Fruit fly (Drosophila melanogaster) whole organism, embryonic: ENCODE measurements around the gene CdGAPr.

Source experiments
- Ada2b ChIP-seq: fragments of 200-800 bp; sonication (Bioruptor generic); IDR thresholded peaks from 2 replicates; pipeline ENCODE4 v1.3.6; 2022; ENCODE audit warnings: missing biosample characterization, missing genetic modification characterization
- CG1024 ChIP-seq: fragments of 200-800 bp; sonication (Bioruptor generic); IDR thresholded peaks from 2 replicates; pipeline ENCODE4 v1.3.6; 2022; ENCODE audit warnings: missing biosample characterization, missing genetic modification characterization
- CG10979 ChIP-seq: fragments of 200-800 bp; sonication (Bioruptor generic); optimal IDR thresholded peaks from 2 replicates; lab custom pipeline; 2018; ENCODE audit warnings: missing biosample characterization, mild to moderate bottlenecking, missing genetic modification characterization, moderate library complexity
- CG11504 ChIP-seq: fragments of 200-800 bp; sonication (Bioruptor generic); optimal IDR thresholded peaks from 3 replicates; lab custom pipeline; 2019; ENCODE audit warnings: missing biosample characterization, mild to moderate bottlenecking, missing genetic modification characterization, moderate library complexity
- CG11723 ChIP-seq: fragments of 200-800 bp; sonication (Bioruptor generic); optimal IDR thresholded peaks from 2 replicates; lab custom pipeline; 2017; ENCODE audit warnings: missing biosample characterization, mild to moderate bottlenecking, missing genetic modification characterization
- CG12155 ChIP-seq: fragments of 200-800 bp; sonication (Bioruptor generic); optimal IDR thresholded peaks from 3 replicates; lab custom pipeline; 2016; ENCODE audit warnings: missing biosample characterization, missing genetic modification characterization
- CG12219 ChIP-seq: fragments of 200-800 bp; sonication (Bioruptor generic); optimal IDR thresholded peaks from 3 replicates; lab custom pipeline; 2018; ENCODE audit warnings: missing biosample characterization, mild to moderate bottlenecking, missing genetic modification characterization
- CG12769 ChIP-seq: fragments of 200-800 bp; sonication (Bioruptor generic); optimal IDR thresholded peaks from 2 replicates; lab custom pipeline; 2019; ENCODE audit warnings: missing biosample characterization, mild to moderate bottlenecking, missing genetic modification characterization, moderate library complexity
- CG14667 ChIP-seq: fragments of 200-800 bp; sonication (Bioruptor generic); IDR thresholded peaks from 2 replicates; pipeline ENCODE4 v1.3.6; 2022; ENCODE audit warnings: missing biosample characterization, missing genetic modification characterization
- CG17359 ChIP-seq: fragments of 200-800 bp; sonication (Bioruptor generic); optimal IDR thresholded peaks from 3 replicates; lab custom pipeline; 2018; ENCODE audit warnings: missing biosample characterization, mild to moderate bottlenecking, missing genetic modification characterization, moderate library complexity
- CG18476 ChIP-seq: fragments of 200-800 bp; sonication (Bioruptor generic); optimal IDR thresholded peaks from 2 replicates; lab custom pipeline; 2016; ENCODE audit warnings: missing biosample characterization, mild to moderate bottlenecking, missing genetic modification characterization
- CG2120 ChIP-seq: fragments of 200-800 bp; sonication (Bioruptor generic); optimal IDR thresholded peaks from 3 replicates; lab custom pipeline; 2016; ENCODE audit warnings: missing biosample characterization, missing genetic modification characterization
- CG2199 ChIP-seq: fragments of 200-800 bp; sonication (Bioruptor generic); IDR thresholded peaks from 3 replicates; pipeline ENCODE4 v1.3.6; 2022; ENCODE audit warnings: missing biosample characterization, missing genetic modification characterization
- CG2889 ChIP-seq: fragments of 200-800 bp; sonication (Bioruptor generic); IDR thresholded peaks from 3 replicates; pipeline ENCODE4 v1.3.6; 2022; ENCODE audit warnings: missing biosample characterization, missing genetic modification characterization
- CG3065 ChIP-seq: fragments of 200-800 bp; sonication (Bioruptor generic); optimal IDR thresholded peaks from 2 replicates; lab custom pipeline; 2016; ENCODE audit warnings: missing biosample characterization, missing genetic modification characterization
- CG31224 ChIP-seq: fragments of 200-800 bp; sonication (Bioruptor generic); IDR thresholded peaks from 2 replicates; pipeline ENCODE4 v1.3.6; 2022; ENCODE audit warnings: missing biosample characterization, missing genetic modification characterization
- CG6254 ChIP-seq: fragments of 200-800 bp; sonication (Bioruptor generic); optimal IDR thresholded peaks from 3 replicates; lab custom pipeline; 2017; ENCODE audit warnings: mild to moderate bottlenecking, missing biosample characterization, missing genetic modification reagents, missing genetic modification characterization
- CG6272 ChIP-seq: fragments of 200-800 bp; sonication (Bioruptor generic); IDR thresholded peaks from 2 replicates; pipeline ENCODE4 v1.3.6; 2022; ENCODE audit warnings: missing biosample characterization, missing genetic modification characterization
- CG7839 ChIP-seq: fragments of 200-800 bp; sonication (Bioruptor generic); optimal IDR thresholded peaks from 3 replicates; lab custom pipeline; 2018; ENCODE audit warnings: missing biosample characterization, mild to moderate bottlenecking, missing genetic modification characterization, moderate library complexity
- CG8388 ChIP-seq: fragments of 200-800 bp; sonication (Bioruptor generic); optimal IDR thresholded peaks from 2 replicates; lab custom pipeline; 2019; ENCODE audit warnings: missing biosample characterization, mild to moderate bottlenecking, missing genetic modification characterization, moderate library complexity
- CG9817 ChIP-seq: fragments of 200-800 bp; sonication (Bioruptor generic); optimal IDR thresholded peaks from 2 replicates; lab custom pipeline; 2018; ENCODE audit warnings: missing biosample characterization, mild to moderate bottlenecking, missing genetic modification characterization, moderate library complexity
- CG9932 ChIP-seq: fragments of 200-800 bp; sonication (Bioruptor generic); IDR thresholded peaks from 2 replicates; pipeline ENCODE4 v1.3.6; 2022; ENCODE audit warnings: missing biosample characterization, missing genetic modification characterization
- D ChIP-seq, 2 experiments: fragments of 200-800 bp in 1 of 2; fragments of >200 bp in 1 of 2; sonication (Bioruptor generic) in 1 of 2; optimal IDR thresholded peaks; 2 replicates in 1 of 2; 3 replicates in 1 of 2; lab custom pipeline; 2017; ENCODE audit warnings: mild to moderate bottlenecking in 1 of 2, missing biosample characterization in 1 of 2, missing genetic modification characterization in 1 of 2, missing genetic modification reagents in 1 of 2
- Fer2 ChIP-seq: fragments of 200-800 bp; sonication (Bioruptor generic); optimal IDR thresholded peaks from 2 replicates; lab custom pipeline; 2018; ENCODE audit warnings: missing biosample characterization, mild to moderate bottlenecking, missing genetic modification characterization, moderate library complexity
- Gug ChIP-seq: fragments of 200-800 bp; sonication (Bioruptor generic); IDR thresholded peaks from 4 replicates; pipeline ENCODE4 v1.3.6; 2022; ENCODE audit warnings: missing biosample characterization, missing genetic modification characterization
- NC2β ChIP-seq: fragments of 200-800 bp; sonication (Bioruptor generic); optimal IDR thresholded peaks from 2 replicates; lab custom pipeline; 2016; ENCODE audit warnings: missing biosample characterization, missing genetic modification characterization
- Nf-YB ChIP-seq: fragments of 200-800 bp; sonication (Bioruptor generic); optimal IDR thresholded peaks from 3 replicates; lab custom pipeline; 2019; ENCODE audit warnings: missing biosample characterization, mild to moderate bottlenecking, missing genetic modification characterization, moderate library complexity
- Ptx1 ChIP-seq: fragments of 200-800 bp; sonication (Bioruptor generic); IDR thresholded peaks from 2 replicates; pipeline ENCODE4 v1.3.6; 2022; ENCODE audit warnings: missing biosample characterization, missing genetic modification characterization
- ase ChIP-seq: fragments of 200-800 bp; sonication (Bioruptor generic); IDR thresholded peaks from 3 replicates; pipeline ENCODE4 v1.3.6; 2022; ENCODE audit warnings: missing biosample characterization, missing genetic modification characterization
- bbx ChIP-seq: fragments of 200-800 bp; sonication (Bioruptor generic); IDR thresholded peaks from 2 replicates; pipeline ENCODE4 v1.3.6; 2022; ENCODE audit warnings: missing biosample characterization, missing genetic modification characterization; ENCODE audit not compliant: partially characterized antibody
- caup ChIP-seq: fragments of 200-800 bp; sonication (Bioruptor generic); optimal IDR thresholded peaks from 3 replicates; lab custom pipeline; 2017; ENCODE audit warnings: missing biosample characterization, mild to moderate bottlenecking, missing genetic modification characterization, moderate library complexity; ENCODE audit not compliant: severe bottlenecking
- chinmo ChIP-seq: fragments of 200-800 bp; sonication (Bioruptor generic); IDR thresholded peaks from 4 replicates; pipeline ENCODE4 v1.3.6; 2022; ENCODE audit warnings: missing biosample characterization, missing genetic modification characterization; ENCODE audit not compliant: partially characterized antibody
- disco-r ChIP-seq: fragments of 200-800 bp; sonication (Bioruptor generic); optimal IDR thresholded peaks from 2 replicates; lab custom pipeline; 2016; ENCODE audit warnings: missing biosample characterization, missing genetic modification characterization
- dm ChIP-seq: fragments of 200-800 bp; sonication (Bioruptor generic); optimal IDR thresholded peaks from 3 replicates; lab custom pipeline; 2016; ENCODE audit warnings: missing biosample characterization, missing genetic modification characterization
- hb ChIP-seq: fragments of 200-800 bp; sonication (Bioruptor generic); IDR thresholded peaks from 3 replicates; pipeline ENCODE4 v1.3.6; 2022; ENCODE audit warnings: missing biosample characterization, missing genetic modification characterization; ENCODE audit not compliant: partially characterized antibody
- hkb ChIP-seq, 2 experiments: fragments of 200-800 bp in 1 of 2; fragments of >200 bp in 1 of 2; sonication (Bioruptor generic) in 1 of 2; IDR thresholded peaks in 1 of 2; optimal IDR thresholded peaks in 1 of 2; 2 replicates each; pipeline versions ENCODE4 v1.3.6 to Lab custom; 2017 to 2022; ENCODE audit warnings: missing biosample characterization in 1 of 2, missing genetic modification characterization in 1 of 2
- kay ChIP-seq: fragments of 200-800 bp; sonication (Bioruptor generic); optimal IDR thresholded peaks from 2 replicates; lab custom pipeline; 2016; ENCODE audit warnings: missing biosample characterization, missing genetic modification characterization
- nerfin-1 ChIP-seq: fragments of 200-800 bp; sonication (Bioruptor generic); optimal IDR thresholded peaks from 3 replicates; lab custom pipeline; 2019; ENCODE audit warnings: missing biosample characterization, mild to moderate bottlenecking, missing genetic modification characterization, moderate library complexity
- oc ChIP-seq: fragments of 200-800 bp; sonication (Bioruptor generic); optimal IDR thresholded peaks from 2 replicates; lab custom pipeline; 2018; ENCODE audit warnings: missing biosample characterization, mild to moderate bottlenecking, missing genetic modification characterization, moderate library complexity
- pfk ChIP-seq: fragments of 200-800 bp; sonication (Bioruptor generic); optimal IDR thresholded peaks from 2 replicates; lab custom pipeline; 2018; ENCODE audit warnings: missing biosample characterization, mild to moderate bottlenecking, missing genetic modification characterization, moderate library complexity
- pho ChIP-seq: fragments of 200-800 bp; sonication (Bioruptor generic); optimal IDR thresholded peaks from 2 replicates; lab custom pipeline; 2016; ENCODE audit warnings: missing biosample characterization, missing genetic modification characterization
- pros ChIP-seq: fragments of 200-800 bp; sonication (Bioruptor generic); optimal IDR thresholded peaks from 3 replicates; lab custom pipeline; 2019; ENCODE audit warnings: missing biosample characterization, mild to moderate bottlenecking, missing genetic modification characterization, moderate library complexity
- ranshi ChIP-seq: fragments of 200-800 bp; sonication (Bioruptor generic); IDR thresholded peaks from 2 replicates; pipeline ENCODE4 v1.3.6; 2022; ENCODE audit warnings: missing biosample characterization, missing genetic modification characterization
- schlank ChIP-seq: fragments of 200-800 bp; sonication (Bioruptor generic); optimal IDR thresholded peaks from 2 replicates; lab custom pipeline; 2018; ENCODE audit warnings: missing biosample characterization, mild to moderate bottlenecking, missing genetic modification characterization
- seq ChIP-seq: fragments of 200-800 bp; sonication (Bioruptor generic); IDR thresholded peaks from 2 replicates; pipeline ENCODE4 v1.3.6; 2022; ENCODE audit warnings: missing biosample characterization, missing genetic modification characterization
- shn ChIP-seq: fragments of 200-800 bp; sonication (Bioruptor generic); optimal IDR thresholded peaks from 3 replicates; lab custom pipeline; 2016; ENCODE audit warnings: missing biosample characterization, missing genetic modification characterization
- sna ChIP-seq: fragments of 200-800 bp; sonication (Bioruptor generic); IDR thresholded peaks from 2 replicates; pipeline ENCODE4 v1.3.6; 2022; ENCODE audit warnings: missing biosample characterization, missing genetic modification characterization; ENCODE audit not compliant: partially characterized antibody
- ssp ChIP-seq: fragments of 200-800 bp; sonication (Bioruptor generic); IDR thresholded peaks from 2 replicates; pipeline ENCODE4 v1.3.6; 2022; ENCODE audit warnings: missing biosample characterization, missing genetic modification characterization
- stwl ChIP-seq: fragments of 200-800 bp; sonication (Bioruptor generic); optimal IDR thresholded peaks from 3 replicates; lab custom pipeline; 2018; ENCODE audit warnings: missing biosample characterization, mild to moderate bottlenecking, missing genetic modification characterization, moderate library complexity
- tgo ChIP-seq: fragments of 200-800 bp; sonication (Bioruptor generic); IDR thresholded peaks from 3 replicates; pipeline ENCODE4 v1.3.6; 2022; ENCODE audit warnings: missing biosample characterization, missing genetic modification characterization

CdGAPr gene

DNA sequence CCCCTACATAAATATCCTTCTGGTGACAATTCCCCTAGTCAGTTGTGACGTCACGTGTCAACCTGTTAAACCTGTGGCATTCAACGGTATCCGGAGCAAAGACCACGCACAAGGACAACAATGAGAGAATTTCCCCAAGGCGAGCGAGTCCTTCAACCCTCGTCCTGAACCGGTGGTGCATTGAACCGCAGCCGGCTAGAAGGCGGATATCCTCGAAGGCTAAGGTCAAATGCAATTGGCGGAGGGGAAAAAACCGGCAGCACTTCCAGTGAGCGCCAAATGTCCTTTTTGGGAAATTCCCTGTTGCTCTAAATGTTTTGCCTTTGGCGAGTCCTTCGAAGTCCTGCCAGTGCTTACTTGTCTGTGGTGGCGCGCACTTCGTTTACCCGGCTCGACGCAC lies 28.2 kb upstream of the CdGAPr start:
- TF ChIP-seq Ada2b (GFP tag; lab: Robert Waterston, UW) (no peak), CG9932 (GFP tag; lab: Robert Waterston, UW) (no peak), D (optimal IDR thresholded peaks at IDR 0.05; lab: Kevin White, UChicago) (peak; percentile 55), D (GFP tag; optimal IDR thresholded peaks at IDR 0.05; lab: Kevin White, UChicago) (no peak), shn (GFP tag; lab: Kevin White, UChicago) (no peak), schlank (tag; lab: Kevin White, UChicago) (no peak), kay (GFP tag; lab: Kevin White, UChicago) (no peak), stwl (tag; lab: Kevin White, UChicago) (no peak), CG12769 (tag; lab: Kevin White, UChicago) (no peak), hb (GFP tag; lab: Robert Waterston, UW) (no peak), Nf-YB (GFP tag; lab: Kevin White, UChicago) (peak; percentile 15), disco-r (GFP tag; lab: Kevin White, UChicago) (no peak), nerfin-1 (tag; lab: Kevin White, UChicago) (peak; percentile 94), CG12155 (no peak), CG9817 (tag; lab: Kevin White, UChicago) (no peak), CG2120 (GFP tag; lab: Kevin White, UChicago) (no peak), chinmo (GFP tag; lab: Robert Waterston, UW) (peak; percentile 88), Gug (no peak), CG2889 (GFP tag; lab: Robert Waterston, UW) (no peak), ranshi (GFP tag; lab: Robert Waterston, UW) (no peak), CG1024 (no peak), CG7839 (tag; lab: Kevin White, UChicago) (no peak), ssp (GFP tag; lab: Robert Waterston, UW) (no peak), ase (GFP tag; lab: Robert Waterston, UW) (no peak), CG2199 (GFP tag; lab: Robert Waterston, UW) (no peak), bbx (GFP tag; lab: Robert Waterston, UW) (no peak), CG11723 (GFP tag; lab: Kevin White, UChicago) (no peak), oc (tag; lab: Kevin White, UChicago) (no peak), CG18476 (no peak), CG17359 (tag; lab: Kevin White, UChicago) (no peak), hkb (optimal IDR thresholded peaks at IDR 0.05; lab: Kevin White, UChicago) (no peak), hkb (GFP tag; IDR thresholded peaks at IDR 0.05; lab: Robert Waterston, UW) (no peak), NC2β (GFP tag; lab: Kevin White, UChicago) (no peak), CG11504 (tag; lab: Kevin White, UChicago) (peak; percentile 19), Ptx1 (GFP tag; lab: Robert Waterston, UW) (no peak), CG3065 (GFP tag; lab: Kevin White, UChicago) (no peak), CG8388 (no peak), seq (peak; percentile 64; the same call in 1 of the 2 replicates), CG12219 (no peak), pfk (no peak), tgo (GFP tag; lab: Robert Waterston, UW) (no peak), sna (no peak), pho (no peak), pros (GFP tag; lab: Kevin White, UChicago) (peak; percentile 70), CG10979 (no peak), Fer2 (no peak), CG14667 (GFP tag; lab: Robert Waterston, UW) (no peak), caup (no peak), dm (GFP tag; lab: Kevin White, UChicago) (no peak), CG6272 (no peak), CG6254 (no peak), CG31224 (GFP tag; lab: Robert Waterston, UW) (no peak)
